Worm (Caenorhabditis elegans): ENCODE measurements around the gene W01B6.5.

Gene W01B6.5

DNA sequence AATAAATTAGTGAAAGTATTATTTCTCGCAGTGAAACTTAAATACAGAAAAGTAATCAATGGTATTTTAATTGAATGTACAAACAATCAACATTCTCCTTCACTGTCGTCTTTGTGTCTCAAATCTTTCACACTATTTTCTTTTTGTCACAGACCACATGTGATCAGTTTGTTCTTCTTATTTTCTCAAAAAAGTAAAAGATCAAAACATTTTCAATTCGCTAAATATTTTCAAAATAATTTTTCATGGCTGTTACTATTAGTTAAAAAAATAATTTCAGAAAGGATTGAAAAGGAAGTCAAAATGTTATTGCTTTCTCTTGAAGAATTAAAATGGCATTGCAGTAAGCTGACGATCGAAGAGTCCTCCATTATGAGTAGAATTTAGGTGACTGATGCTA, 35.2 kb upstream of the W01B6.5 start, which contains the start of gene dhs-31:
Gene dhs-31 (minus strand): TSS at position 101 of the 400 bp plus-strand sequence.
- no peak for TF ChIP-seq lin-1 (GFP tag; IDR thresholded peaks at IDR 0.05)
- TF ChIP-seq ztf-11 (tag; optimal IDR thresholded peaks at IDR 0.05), result no peak
- TF ChIP-seq rbr-2 (tag; optimal IDR thresholded peaks at IDR 0.05), result no peak
- no peak for TF ChIP-seq unc-130 (GFP tag; optimal IDR thresholded peaks at IDR 0.05)
- no peak for TF ChIP-seq lin-13 (GFP tag; optimal IDR thresholded peaks at IDR 0.05)
- TF ChIP-seq daf-8 (GFP tag; IDR thresholded peaks at IDR 0.05), result no peak
- no peak for TF ChIP-seq D1046.2 (GFP tag; IDR thresholded peaks at IDR 0.05)
- no peak for TF ChIP-seq Y48G9A.11 (GFP tag; IDR thresholded peaks at IDR 0.05)
- TF ChIP-seq nhr-41 (GFP tag; IDR thresholded peaks at IDR 0.05), result no peak
- no peak for TF ChIP-seq duxl-1 (tag; optimal IDR thresholded peaks at IDR 0.05; ENCODE audit: poor library complexity)
- TF ChIP-seq lsy-2 (tag; optimal IDR thresholded peaks at IDR 0.05), result no peak
- TF ChIP-seq nhr-25 (tag; optimal IDR thresholded peaks at IDR 0.05; ENCODE audit: borderline replicate concordance, insufficient read depth), result no peak
- TF ChIP-seq F44E2.7 (GFP tag; IDR thresholded peaks at IDR 0.05), result no peak
- TF ChIP-seq php-3 (GFP tag; IDR thresholded peaks at IDR 0.05), result no peak
- no peak for TF ChIP-seq spr-3 (GFP tag; optimal IDR thresholded peaks at IDR 0.05)

- no peak for TF ChIP-seq skn-1 (tag; optimal IDR thresholded peaks at IDR 0.05)
- no peak for TF ChIP-seq mes-2 (tag; optimal IDR thresholded peaks at IDR 0.05; ENCODE audit: poor library complexity, severe bottlenecking)
- TF ChIP-seq pqm-1 (tag; optimal IDR thresholded peaks at IDR 0.05), result no peak
- no peak for TF ChIP-seq aly-2 (tag; optimal IDR thresholded peaks at IDR 0.05)
- no peak for TF ChIP-seq php-3 (GFP tag; IDR thresholded peaks at IDR 0.05)
- TF ChIP-seq jun-1 (tag; optimal IDR thresholded peaks at IDR 0.05), result no peak
- no peak for TF ChIP-seq arid-1 (GFP tag; conservative IDR thresholded peaks at IDR 0.05)
- TF ChIP-seq aha-1 (tag), result peak; percentile 73
- no peak for TF ChIP-seq rbr-2 (tag; optimal IDR thresholded peaks at IDR 0.05)
These were observed 33.1 kb upstream of the W01B6.5 start, which contains the start of gene frk-1 for ce11 chrIV:10042881-10043280. TSS of gene frk-1 (plus strand) at chrIV:10043181.

ce11 chrIV:10046005-10046404, 30.0 kb upstream of the W01B6.5 start:
- TF ChIP-seq cey-2 (tag; optimal IDR thresholded peaks at IDR 0.05; ENCODE audit: borderline replicate concordance, insufficient read depth) (no peak), daf-16 (GFP tag; optimal IDR thresholded peaks at IDR 0.05) (peak in 1 of 2 experiments; percentile 35), daf-16 (tag; optimal IDR thresholded peaks at IDR 0.05) (no peak), nhr-11 (tag; optimal IDR thresholded peaks at IDR 0.05) (peak; percentile 23), aha-1 (tag) (peak; percentile 14), unc-62 (GFP tag; optimal IDR thresholded peaks at IDR 0.05 in 1 of 2) (peak in 1 of 2 experiments; percentile 77), unc-62 (tag; optimal IDR thresholded peaks at IDR 0.05) (no peak), zip-2 (tag; optimal IDR thresholded peaks at IDR 0.05) (no peak), ceh-44 (GFP tag; IDR thresholded peaks at IDR 0.05) (no peak), ZK337.2 (GFP tag; IDR thresholded peaks at IDR 0.05) (no peak), nhr-48 (tag; optimal IDR thresholded peaks at IDR 0.05) (no peak)

- no peak for TF ChIP-seq mes-2 (tag; optimal IDR thresholded peaks at IDR 0.05; ENCODE audit: poor library complexity, severe bottlenecking)
These were observed 28.9 kb upstream of the W01B6.5 start, which contains the start of gene T04B2.3 for ce11 chrIV:10047108-10047507. TSS of gene T04B2.3 (plus strand) at chrIV:10047408.

DNA sequence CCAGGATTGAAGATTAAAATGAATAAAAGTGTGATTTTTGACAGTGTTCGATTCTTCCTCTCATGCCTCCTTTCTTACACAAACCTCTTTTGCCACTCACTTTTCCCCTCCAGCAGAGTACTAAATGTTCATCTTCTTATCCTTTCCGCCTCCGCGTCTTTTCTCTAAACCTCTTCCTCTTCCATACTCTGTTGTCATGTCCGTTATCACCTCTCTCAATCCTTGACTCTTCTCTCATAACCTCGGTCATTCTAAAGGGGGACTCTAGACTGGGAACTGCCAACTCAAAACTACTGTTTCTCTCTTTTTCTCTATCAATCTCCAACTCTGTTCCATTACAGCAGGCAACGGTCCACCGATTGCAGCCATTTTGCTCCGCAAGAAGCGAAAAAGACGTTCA, 27.7 kb upstream of the W01B6.5 start:
- TF ChIP-seq nhr-11 (tag; optimal IDR thresholded peaks at IDR 0.05), result peak; percentile 54
- no peak for TF ChIP-seq unc-130 (GFP tag; optimal IDR thresholded peaks at IDR 0.05)
- TF ChIP-seq tag-97 (GFP tag; IDR thresholded peaks at IDR 0.05), result no peak
